Fruit fly (Drosophila melanogaster): ENCODE results near the gene CG8369.

DNA sequence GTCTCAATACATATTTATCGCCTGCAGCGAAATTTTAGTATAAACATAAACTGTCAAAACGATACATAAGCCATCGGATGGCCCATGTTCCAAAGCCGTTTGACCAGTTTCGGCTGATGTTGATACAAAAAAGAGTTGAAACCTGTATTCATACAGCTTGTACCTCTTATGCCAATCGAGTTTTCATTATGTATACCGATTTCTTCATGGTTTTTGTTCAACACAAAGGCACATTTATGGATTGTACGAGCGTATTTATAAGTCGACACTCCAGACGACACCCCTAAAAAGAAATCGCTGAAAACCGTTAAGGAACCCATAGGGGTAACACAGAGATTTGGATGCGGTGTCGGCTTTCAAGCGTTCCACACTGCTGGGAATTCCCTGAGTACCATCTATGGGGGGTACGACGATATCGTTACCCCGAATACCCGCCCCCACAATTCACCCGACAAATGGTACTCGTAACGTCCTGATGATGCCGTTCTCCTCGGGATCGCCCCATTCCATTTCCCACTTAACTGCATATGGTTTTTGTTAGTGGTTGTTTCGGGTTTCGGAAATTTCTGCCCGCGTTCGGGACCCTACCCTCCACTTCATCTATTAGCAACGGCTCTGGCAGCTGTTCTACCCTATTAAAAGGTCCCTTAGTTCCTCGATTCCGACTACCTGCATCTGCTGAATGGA lies 13.8 kb upstream of the CG8369 start:
- TF ChIP-seq Blimp-1 (GFP tag; optimal IDR thresholded peaks at IDR 0.05) (no peak), Hr39 (GFP tag; optimal IDR thresholded peaks at IDR 0.05) (no peak), CG8632 (GFP tag; optimal IDR thresholded peaks at IDR 0.05) (no peak), fd59A (GFP tag; optimal IDR thresholded peaks at IDR 0.05) (no peak), Eip75B (GFP tag; optimal IDR thresholded peaks at IDR 0.05) (no peak), CG16779 (tag; optimal IDR thresholded peaks at IDR 0.05) (no peak), cyc (GFP tag; optimal IDR thresholded peaks at IDR 0.05) (no peak), Sox102F (GFP tag; optimal IDR thresholded peaks at IDR 0.05) (no peak)

Data from whole organism, prepupa.